Worm (Caenorhabditis elegans): ENCODE results near the gene efhd-1.

Gene efhd-1

ce11 chrII:14218142-14218541 lies 39.5 kb downstream of the efhd-1 start:
- TF ChIP-seq madf-8 (GFP tag; conservative IDR thresholded peaks at IDR 0.05) (peak; percentile 87), akir-1 (GFP tag; optimal IDR thresholded peaks at IDR 0.05) (no peak), lsy-27 (tag; optimal IDR thresholded peaks at IDR 0.05; ENCODE audit: borderline replicate concordance, insufficient read depth) (no peak), pbrm-1 (GFP tag; IDR thresholded peaks at IDR 0.05) (no peak), D2030.7 (GFP tag; IDR thresholded peaks at IDR 0.05) (peak; percentile 74; the same call in 1 of the 2 replicates), let-607 (tag; optimal IDR thresholded peaks at IDR 0.05) (no peak), ztf-25 (GFP tag; IDR thresholded peaks at IDR 0.05) (no peak), ceh-40 (GFP tag; IDR thresholded peaks at IDR 0.05) (no peak), egrh-3 (GFP tag; IDR thresholded peaks at IDR 0.05) (0 out of 2 replicates have a peak, but pooled peaks have one; percentile 11), die-1 (tag; optimal IDR thresholded peaks at IDR 0.05) (no peak), egl-44 (GFP tag; IDR thresholded peaks at IDR 0.05) (no peak), F37B4.10 (GFP tag; IDR thresholded peaks at IDR 0.05) (no peak), sdz-38 (tag; optimal IDR thresholded peaks at IDR 0.05) (no peak), K11D2.4 (GFP tag; IDR thresholded peaks at IDR 0.05) (no peak), lin-54 (GFP tag; optimal IDR thresholded peaks at IDR 0.05) (peak; percentile 48), chd-7 (tag; optimal IDR thresholded peaks at IDR 0.05) (no peak), efl-1 (GFP tag; optimal IDR thresholded peaks at IDR 0.05) (peak; percentile 32), him-1 (tag; optimal IDR thresholded peaks at IDR 0.05) (peak; percentile 74), nhr-179 (tag; optimal IDR thresholded peaks at IDR 0.05) (no peak), snpc-4 (GFP tag; optimal IDR thresholded peaks at IDR 0.05) (no peak), snpc-4 (tag; optimal IDR thresholded peaks at IDR 0.05) (peak in 2 of 4 experiments; percentile 10 to 24), nfya-1 (tag; optimal IDR thresholded peaks at IDR 0.05; ENCODE audit: borderline replicate concordance, insufficient read depth) (no peak), gei-17 (GFP tag; optimal IDR thresholded peaks at IDR 0.05) (no peak), ztf-3 (GFP tag; optimal IDR thresholded peaks at IDR 0.05) (no peak), C06A6.2 (GFP tag; conservative IDR thresholded peaks at IDR 0.05) (no peak), ztf-22 (GFP tag; optimal IDR thresholded peaks at IDR 0.05) (no peak), F23B12.7 (tag; optimal IDR thresholded peaks at IDR 0.05; ENCODE audit: insufficient read depth) (no peak), cebp-2 (GFP tag; IDR thresholded peaks at IDR 0.05) (no peak), mel-28 (tag; optimal IDR thresholded peaks at IDR 0.05; ENCODE audit: borderline replicate concordance) (no peak), ceh-27 (GFP tag; optimal IDR thresholded peaks at IDR 0.05) (no peak), nfyb-1 (GFP tag; IDR thresholded peaks at IDR 0.05) (no peak), hmg-20 (GFP tag; IDR thresholded peaks at IDR 0.05) (no peak), ztf-26 (tag; optimal IDR thresholded peaks at IDR 0.05) (no peak), F22D6.2 (tag; optimal IDR thresholded peaks at IDR 0.05) (no peak), madf-6 (GFP tag; IDR thresholded peaks at IDR 0.05) (peak; percentile 94), zfh-2 (GFP tag; conservative IDR thresholded peaks at IDR 0.05) (no peak), Y79H2A.3 (GFP tag; conservative IDR thresholded peaks at IDR 0.05) (no peak), ccch-3 (GFP tag; optimal IDR thresholded peaks at IDR 0.05) (no peak), T07F8.4 (tag; optimal IDR thresholded peaks at IDR 0.05) (no peak), ets-4 (GFP tag; optimal IDR thresholded peaks at IDR 0.05) (no peak), lin-40 (tag; optimal IDR thresholded peaks at IDR 0.05) (no peak), tbx-9 (tag; optimal IDR thresholded peaks at IDR 0.05; ENCODE audit: borderline replicate concordance) (no peak), F49E8.2 (tag; optimal IDR thresholded peaks at IDR 0.05; ENCODE audit: insufficient read depth) (peak; percentile 5), Y67H2A.10 (GFP tag; conservative IDR thresholded peaks at IDR 0.05) (no peak), C17E4.6 (GFP tag; IDR thresholded peaks at IDR 0.05) (no peak), ama-1 (optimal IDR thresholded peaks at IDR 0.05) (no peak), ama-1 (GFP tag; optimal IDR thresholded peaks at IDR 0.05) (no peak), pha-4 (tag; optimal IDR thresholded peaks at IDR 0.05) (no peak), madf-10 (tag; optimal IDR thresholded peaks at IDR 0.05) (no peak)

Measured in whole organism, young adult.